Worm (Caenorhabditis elegans): ENCODE measurements around the gene srlf-23.

- TF ChIP-seq unc-55 (GFP tag; optimal IDR thresholded peaks at IDR 0.05), result no peak
- TF ChIP-seq ceh-16 (tag; optimal IDR thresholded peaks at IDR 0.05), result no peak
- no peak for TF ChIP-seq unc-62 (GFP tag; optimal IDR thresholded peaks at IDR 0.05)
- TF ChIP-seq nhr-237 (tag; optimal IDR thresholded peaks at IDR 0.05), result no peak
- TF ChIP-seq fos-1 (tag; optimal IDR thresholded peaks at IDR 0.05), result peak; percentile 12
- no peak for TF ChIP-seq alr-1 (tag; optimal IDR thresholded peaks at IDR 0.05)
Measured at ce11 chrV:903460-903859, 10.1 kb upstream of the srlf-23 start, which contains the start of gene fmo-5.
